Worm (Caenorhabditis elegans): ENCODE results near the gene npr-4.

npr-4 gene

ce11 chrX:12503288-12503803, 48.1 kb downstream of the npr-4 start, which contains the start of gene sdz-19:
Gene sdz-19, minus strand, starts transcription at chrX:12503338.
- no peak for TF ChIP-seq unc-62 (GFP tag; optimal IDR thresholded peaks at IDR 0.05)
- no peak for TF ChIP-seq elt-1 (tag; optimal IDR thresholded peaks at IDR 0.05)
- TF ChIP-seq lin-39 (tag; optimal IDR thresholded peaks at IDR 0.05) = no peak
- no peak for TF ChIP-seq snpc-4 (tag; optimal IDR thresholded peaks at IDR 0.05)
- TF ChIP-seq nhr-11 (tag; optimal IDR thresholded peaks at IDR 0.05) = no peak
- no peak for TF ChIP-seq alr-1 (tag; optimal IDR thresholded peaks at IDR 0.05)
- TF ChIP-seq dmd-4 (tag; optimal IDR thresholded peaks at IDR 0.05) = no peak
- no peak for TF ChIP-seq sma-9 (GFP tag; optimal IDR thresholded peaks at IDR 0.05)
- TF ChIP-seq sma-9 (tag; optimal IDR thresholded peaks at IDR 0.05) = no peak
- no peak for TF ChIP-seq ztf-4 (tag; optimal IDR thresholded peaks at IDR 0.05)
- no peak for TF ChIP-seq blmp-1 (tag; optimal IDR thresholded peaks at IDR 0.05; ENCODE audit: insufficient read depth)

ce11 chrX:12500777-12501176, 50.7 kb downstream of the npr-4 start:
- TF ChIP-seq nhr-237 (tag; optimal IDR thresholded peaks at IDR 0.05) (no peak), ZK546.5 (tag; optimal IDR thresholded peaks at IDR 0.05) (no peak), nhr-23 (tag; optimal IDR thresholded peaks at IDR 0.05) (no peak), mdl-1 (tag; optimal IDR thresholded peaks at IDR 0.05) (peak; percentile 10 to 83), nhr-6 (tag; optimal IDR thresholded peaks at IDR 0.05) (peak; percentile 40), ama-1 (optimal IDR thresholded peaks at IDR 0.05) (no peak), zag-1 (tag; optimal IDR thresholded peaks at IDR 0.05) (no peak), lin-11 (tag; optimal IDR thresholded peaks at IDR 0.05) (no peak), elt-1 (tag; optimal IDR thresholded peaks at IDR 0.05) (peak; percentile 98), ztf-11 (tag; optimal IDR thresholded peaks at IDR 0.05) (no peak), dmd-4 (tag; optimal IDR thresholded peaks at IDR 0.05) (no peak), R02D3.7 (tag; optimal IDR thresholded peaks at IDR 0.05) (no peak), egl-27 (tag; optimal IDR thresholded peaks at IDR 0.05) (peak; percentile 90), unc-39 (tag; optimal IDR thresholded peaks at IDR 0.05) (no peak), sma-9 (GFP tag; optimal IDR thresholded peaks at IDR 0.05) (peak; percentile 98), sma-9 (tag; optimal IDR thresholded peaks at IDR 0.05) (no peak), alr-1 (tag; optimal IDR thresholded peaks at IDR 0.05) (no peak), mab-5 (tag; optimal IDR thresholded peaks at IDR 0.05) (no peak), nhr-77 (tag; optimal IDR thresholded peaks at IDR 0.05) (no peak), unc-62 (GFP tag; optimal IDR thresholded peaks at IDR 0.05) (no peak), blmp-1 (tag; optimal IDR thresholded peaks at IDR 0.05; ENCODE audit: insufficient read depth) (peak; percentile 79), C34F6.9 (tag; optimal IDR thresholded peaks at IDR 0.05) (peak; percentile 39), sem-4 (tag; optimal IDR thresholded peaks at IDR 0.05) (peak; percentile 29), nhr-12 (tag; optimal IDR thresholded peaks at IDR 0.05) (no peak), fos-1 (tag; optimal IDR thresholded peaks at IDR 0.05) (peak; percentile 85), aly-2 (tag; optimal IDR thresholded peaks at IDR 0.05) (no peak), nhr-21 (tag; optimal IDR thresholded peaks at IDR 0.05) (peak; percentile 98), nhr-10 (tag; optimal IDR thresholded peaks at IDR 0.05) (no peak), nhr-25 (tag; optimal IDR thresholded peaks at IDR 0.05) (peak; percentile 93), ceh-82 (tag; optimal IDR thresholded peaks at IDR 0.05) (no peak), skn-1 (tag; optimal IDR thresholded peaks at IDR 0.05) (no peak), unc-55 (GFP tag; optimal IDR thresholded peaks at IDR 0.05) (no peak), peb-1 (tag; optimal IDR thresholded peaks at IDR 0.05) (no peak), lsy-2 (tag; optimal IDR thresholded peaks at IDR 0.05) (peak in 1 of 2 experiments; percentile 78), elt-3 (tag; optimal IDR thresholded peaks at IDR 0.05) (no peak), lin-13 (GFP tag; optimal IDR thresholded peaks at IDR 0.05) (peak; percentile 47), F13H6.1 (tag; optimal IDR thresholded peaks at IDR 0.05) (peak; percentile 79), lin-39 (tag; optimal IDR thresholded peaks at IDR 0.05) (no peak), snpc-4 (tag; optimal IDR thresholded peaks at IDR 0.05) (no peak), ceh-16 (tag; optimal IDR thresholded peaks at IDR 0.05) (peak; percentile 90), ztf-1 (GFP tag; conservative IDR thresholded peaks at IDR 0.05) (no peak), ztf-4 (tag; optimal IDR thresholded peaks at IDR 0.05) (peak; percentile 19), sma-3 (GFP tag; optimal IDR thresholded peaks at IDR 0.05) (peak; percentile 97), mbf-1 (tag; optimal IDR thresholded peaks at IDR 0.05) (no peak), Y55F3AM.14 (GFP tag; optimal IDR thresholded peaks at IDR 0.05) (peak; percentile 57), nhr-11 (tag; optimal IDR thresholded peaks at IDR 0.05) (no peak), nhr-129 (tag; optimal IDR thresholded peaks at IDR 0.05) (peak; percentile 88), gmeb-1 (tag; optimal IDR thresholded peaks at IDR 0.05) (peak; percentile 78), crh-2 (tag; optimal IDR thresholded peaks at IDR 0.05) (peak; percentile 94)

All from whole organism, L2 larva.